Worm (Caenorhabditis elegans): Measurements from ENCODE around the gene ell-1.
A peak's percentile ranks its signal among the peaks of the same experiment; 100 is the strongest.

The ell-1 gene

DNA sequence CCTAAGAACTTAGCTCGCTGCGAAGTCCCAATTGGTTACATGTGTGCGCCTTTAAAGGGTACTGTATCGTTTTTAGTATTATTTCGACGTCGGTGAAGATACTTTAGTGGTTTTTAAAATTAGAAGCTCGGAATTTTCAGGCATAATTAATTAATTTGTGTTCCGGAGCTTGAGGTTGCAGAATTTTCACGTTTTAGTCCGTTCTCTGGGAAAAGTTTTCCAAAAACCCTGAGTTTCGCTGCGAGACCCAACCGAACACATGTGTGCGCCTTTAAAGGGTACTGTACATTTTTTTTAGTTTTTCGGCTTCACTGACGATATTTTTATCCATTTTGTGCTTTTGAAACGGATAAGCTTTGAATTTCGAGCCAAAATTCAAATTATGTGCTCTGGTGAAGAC is 722 bp upstream of the ell-1 start (continued):
- TF ChIP-seq lin-26 (GFP tag; IDR thresholded peaks at IDR 0.05) (no peak), cebp-1 (GFP tag; IDR thresholded peaks at IDR 0.05) (no peak), cebp-1 (tag; optimal IDR thresholded peaks at IDR 0.05) (no peak), pha-4 (tag; optimal IDR thresholded peaks at IDR 0.05) (no peak), sdz-38 (tag; optimal IDR thresholded peaks at IDR 0.05) (no peak), nhr-80 (tag; optimal IDR thresholded peaks at IDR 0.05) (no peak), nhr-27 (tag; optimal IDR thresholded peaks at IDR 0.05) (no peak), bed-1 (GFP tag; IDR thresholded peaks at IDR 0.05) (no peak), mes-4 (tag; optimal IDR thresholded peaks at IDR 0.05) (no peak), rpc-1 (optimal IDR thresholded peaks at IDR 0.05) (no peak), rpc-1 (tag; optimal IDR thresholded peaks at IDR 0.05) (no peak), lsl-1 (GFP tag; optimal IDR thresholded peaks at IDR 0.05) (peak; percentile 95), mcd-1 (GFP tag; IDR thresholded peaks at IDR 0.05) (peak; percentile 61), hmg-20 (GFP tag; IDR thresholded peaks at IDR 0.05) (no peak), aptf-2 (GFP tag; conservative IDR thresholded peaks at IDR 0.05) (0 out of 2 replicates have a peak, but pooled peaks have one; percentile 18), athp-1 (tag; optimal IDR thresholded peaks at IDR 0.05) (peak; percentile 1), madf-8 (GFP tag; conservative IDR thresholded peaks at IDR 0.05) (peak; percentile 69), madf-10 (tag; optimal IDR thresholded peaks at IDR 0.05) (no peak), gei-17 (GFP tag; optimal IDR thresholded peaks at IDR 0.05) (no peak), ceh-91 (GFP tag; IDR thresholded peaks at IDR 0.05) (peak; percentile 63), unc-130 (GFP tag; optimal IDR thresholded peaks at IDR 0.05) (no peak), C06A6.2 (GFP tag; conservative IDR thresholded peaks at IDR 0.05) (no peak), hrde-1 (tag; optimal IDR thresholded peaks at IDR 0.05; ENCODE audit: borderline replicate concordance) (peak; percentile 49), rec-8 (tag; optimal IDR thresholded peaks at IDR 0.05) (no peak), snpc-3.4 (tag; optimal IDR thresholded peaks at IDR 0.05) (peak; percentile 14), T07F8.4 (tag; optimal IDR thresholded peaks at IDR 0.05) (no peak), Y53G8AR.9 (GFP tag; conservative IDR thresholded peaks at IDR 0.05) (peak; percentile 41; the same call in 1 of the 2 replicates), B0035.1 (tag; optimal IDR thresholded peaks at IDR 0.05) (no peak), egl-44 (GFP tag; IDR thresholded peaks at IDR 0.05) (no peak), K11D2.4 (GFP tag; IDR thresholded peaks at IDR 0.05) (no peak), nfya-1 (tag; optimal IDR thresholded peaks at IDR 0.05; ENCODE audit: borderline replicate concordance, insufficient read depth) (no peak), hmg-1.2 (GFP tag; IDR thresholded peaks at IDR 0.05) (peak; percentile 41), akir-1 (GFP tag; optimal IDR thresholded peaks at IDR 0.05) (no peak), madf-6 (GFP tag; IDR thresholded peaks at IDR 0.05) (peak; percentile 89), tbp1 (GFP tag; optimal IDR thresholded peaks at IDR 0.05) (peak; percentile 17), snpc-4 (GFP tag; optimal IDR thresholded peaks at IDR 0.05) (peak; percentile 6), snpc-4 (tag; optimal IDR thresholded peaks at IDR 0.05) (peak in 1 of 4 experiments; percentile 56), ceh-100 (GFP tag; IDR thresholded peaks at IDR 0.05) (no peak), ceh-79 (tag; optimal IDR thresholded peaks at IDR 0.05) (no peak), zim-3 (tag; optimal IDR thresholded peaks at IDR 0.05) (no peak)

DNA sequence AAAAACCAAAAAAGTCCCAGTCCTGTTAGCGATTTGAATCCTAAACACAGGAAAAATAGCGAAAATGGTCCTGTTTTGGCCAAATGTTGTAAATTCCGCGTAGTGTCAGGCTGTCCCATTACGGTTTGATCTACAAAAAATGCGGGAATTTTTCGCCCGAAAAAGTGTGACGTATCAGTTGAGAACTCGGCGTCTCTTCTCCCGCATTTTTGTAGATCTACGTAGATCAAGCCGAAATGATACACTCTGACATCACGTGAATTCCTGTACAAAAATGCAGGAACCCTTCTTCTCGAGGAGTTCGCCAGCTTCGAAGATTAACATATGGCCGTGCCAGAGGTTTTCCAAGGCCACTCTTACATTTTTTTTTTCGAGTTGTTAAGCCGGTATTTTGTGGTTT is 1.3 kb downstream of the ell-1 start:
- TF ChIP-seq F33H1.4 (GFP tag; IDR thresholded peaks at IDR 0.05) (no peak), mxl-1 (tag; optimal IDR thresholded peaks at IDR 0.05) (no peak), bed-1 (GFP tag; IDR thresholded peaks at IDR 0.05) (no peak), madf-10 (tag; optimal IDR thresholded peaks at IDR 0.05) (no peak), chd-7 (tag; optimal IDR thresholded peaks at IDR 0.05) (no peak), nfyb-1 (GFP tag; IDR thresholded peaks at IDR 0.05) (no peak), tbp1 (GFP tag; optimal IDR thresholded peaks at IDR 0.05) (no peak), hlh-12 (tag; optimal IDR thresholded peaks at IDR 0.05) (no peak), B0019.2 (GFP tag; conservative IDR thresholded peaks at IDR 0.05) (no peak), T07F8.4 (tag; optimal IDR thresholded peaks at IDR 0.05) (no peak)
